Worm (Caenorhabditis elegans): ENCODE data around the gene K01A2.4.

DNA sequence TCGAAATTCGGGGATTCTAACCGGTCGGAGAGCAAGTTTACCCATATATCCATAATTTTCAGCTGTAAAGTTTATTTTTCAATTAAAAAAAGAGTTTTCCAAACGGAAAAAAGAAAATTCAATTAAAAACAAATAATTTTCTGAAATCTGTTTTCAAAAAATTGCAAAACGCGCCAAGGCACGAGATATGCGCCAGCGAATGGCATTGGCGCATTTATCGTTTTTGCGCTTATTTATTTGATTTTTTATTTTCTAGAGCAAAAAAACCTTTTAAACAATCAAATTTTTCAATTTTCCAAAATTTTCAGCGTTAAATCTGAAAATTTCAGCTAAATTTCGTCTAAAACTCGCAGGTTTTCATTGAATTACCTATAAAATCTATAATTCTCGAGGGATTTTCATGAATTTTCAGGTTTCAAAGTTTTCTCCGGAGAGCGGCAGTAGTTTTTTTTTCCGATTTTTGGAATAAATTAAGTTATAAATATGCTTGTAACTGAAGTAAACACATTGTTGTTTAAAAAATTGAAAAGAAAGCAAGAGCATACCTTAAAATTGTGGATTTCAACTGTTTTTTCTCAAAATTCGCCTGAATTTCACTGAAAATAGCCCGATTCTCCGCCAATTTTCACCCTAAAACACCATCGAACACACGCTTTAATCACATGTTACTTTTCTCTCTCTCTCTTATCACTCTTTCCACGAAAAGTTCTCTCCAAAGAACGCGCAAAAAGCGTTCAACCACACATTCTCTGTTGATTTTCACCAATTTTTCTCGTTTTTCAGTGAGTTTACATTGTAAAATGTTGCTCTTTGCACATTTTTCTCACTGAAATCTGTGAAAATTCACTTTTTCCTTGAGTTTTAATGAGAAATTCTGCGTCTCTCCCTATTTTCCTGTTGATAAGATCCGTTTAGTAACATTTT, 21.4 kb upstream of the K01A2.4 start, which contains the start of gene B0432.10:
- TF ChIP-seq F26F4.8 (GFP tag; conservative IDR thresholded peaks at IDR 0.05), result no peak
- TF ChIP-seq nhr-237 (tag; optimal IDR thresholded peaks at IDR 0.05), result no peak
- no peak for TF ChIP-seq ceh-62 (tag; optimal IDR thresholded peaks at IDR 0.05)
- no peak for TF ChIP-seq tag-97 (GFP tag; IDR thresholded peaks at IDR 0.05)
- no peak for TF ChIP-seq lir-3 (tag; optimal IDR thresholded peaks at IDR 0.05)
- no peak for TF ChIP-seq fos-1 (tag; optimal IDR thresholded peaks at IDR 0.05)
- peak; percentile 86 for TF ChIP-seq lin-38 (GFP tag; IDR thresholded peaks at IDR 0.05)
- no peak for TF ChIP-seq ztf-11 (tag; optimal IDR thresholded peaks at IDR 0.05)
- no peak for TF ChIP-seq snpc-4 (tag; optimal IDR thresholded peaks at IDR 0.05)
- TF ChIP-seq jun-1 (tag; optimal IDR thresholded peaks at IDR 0.05), result no peak
- TF ChIP-seq nhr-77 (tag; optimal IDR thresholded peaks at IDR 0.05), result peak; percentile 51
- TF ChIP-seq mep-1 (tag; optimal IDR thresholded peaks at IDR 0.05), result peak; percentile 79
- no peak for TF ChIP-seq mdl-1 (tag; optimal IDR thresholded peaks at IDR 0.05)
- no peak for TF ChIP-seq egl-43 (GFP tag; IDR thresholded peaks at IDR 0.05)
